Fruit fly (Drosophila melanogaster) whole organism, adult: ENCODE measurements around the gene eIF5B.
A peak's percentile ranks its signal among the peaks of the same experiment; 100 is the strongest.

Experiments used
- CG11617 ChIP-seq: fragments of 200-800 bp; sonication (Bioruptor generic); optimal IDR thresholded peaks from 2 replicates; lab custom pipeline; 2017; ENCODE audit warnings: mild to moderate bottlenecking, missing biosample characterization, missing genetic modification reagents, missing genetic modification characterization
- CG14711 ChIP-seq: fragments of 200-800 bp; sonication (Bioruptor generic); optimal IDR thresholded peaks from 2 replicates; lab custom pipeline; 2018; ENCODE audit warnings: missing biosample characterization, mild to moderate bottlenecking, missing genetic modification characterization, moderate library complexity
- CG7045 ChIP-seq: fragments of 200-800 bp; sonication (Bioruptor generic); optimal IDR thresholded peaks from 2 replicates; lab custom pipeline; 2017; ENCODE audit warnings: missing biosample characterization, mild to moderate bottlenecking, missing genetic modification characterization
- CG7101 ChIP-seq: fragments of 200-800 bp; sonication (Bioruptor generic); optimal IDR thresholded peaks from 2 replicates; lab custom pipeline; 2018; ENCODE audit warnings: missing biosample characterization, mild to moderate bottlenecking, missing genetic modification characterization, moderate library complexity
- Mnt ChIP-seq: fragments of 200-800 bp; sonication (Bioruptor generic); optimal IDR thresholded peaks from 2 replicates; lab custom pipeline; 2016; ENCODE audit warnings: missing biosample characterization, mild to moderate bottlenecking, missing genetic modification characterization
- bab1 ChIP-seq: fragments of 200-800 bp; sonication (Bioruptor generic); optimal IDR thresholded peaks from 3 replicates; lab custom pipeline; 2019; ENCODE audit warnings: missing biosample characterization, mild to moderate bottlenecking, missing genetic modification characterization, moderate library complexity
- cic ChIP-seq: fragments of 200-800 bp; sonication (Bioruptor generic); optimal IDR thresholded peaks from 2 replicates; lab custom pipeline; 2017; ENCODE audit warnings: missing biosample characterization, mild to moderate bottlenecking, missing genetic modification characterization, moderate library complexity
- ovo ChIP-seq: fragments of 200-800 bp; sonication (Bioruptor generic); optimal IDR thresholded peaks from 2 replicates; lab custom pipeline; 2016; ENCODE audit warnings: missing biosample characterization, missing genetic modification characterization
- toe ChIP-seq: fragments of 200-800 bp; sonication (Bioruptor generic); optimal IDR thresholded peaks from 2 replicates; lab custom pipeline; 2016; ENCODE audit warnings: missing biosample characterization, missing genetic modification characterization

- TF ChIP-seq CG11617 (GFP tag; lab: Kevin White, UChicago) (no peak), CG7101 (tag; lab: Kevin White, UChicago) (no peak), bab1 (GFP tag; lab: Kevin White, UChicago) (peak; percentile 13), cic (GFP tag; lab: Kevin White, UChicago) (no peak), Mnt (GFP tag; lab: Kevin White, UChicago) (no peak), toe (GFP tag; lab: Kevin White, UChicago) (no peak), CG14711 (tag; lab: Kevin White, UChicago) (no peak), CG7045 (no peak), ovo (no peak)
Observed at dm6 chr3L:3399923-3400309, 60.9 kb downstream of the eIF5B start.
